Fruit fly (Drosophila melanogaster) whole organism, pupa: ENCODE results near the gene hydra.

Source experiments
- CG10348 ChIP-seq: fragments of 200-800 bp; sonication (Bioruptor generic); IDR thresholded peaks from 2 replicates; pipeline ENCODE4 v1.3.6; 2022; ENCODE audit warnings: missing biosample characterization, missing genetic modification characterization
- CG12605 ChIP-seq: fragments of 200-800 bp; sonication (Bioruptor generic); IDR thresholded peaks from 2 replicates; pipeline ENCODE4 v1.3.6; 2022; ENCODE audit warnings: missing biosample characterization, missing genetic modification characterization
- CG14655 ChIP-seq: fragments of 200-800 bp; sonication (Bioruptor generic); optimal IDR thresholded peaks from 3 replicates; lab custom pipeline; 2017; ENCODE audit warnings: mild to moderate bottlenecking, missing biosample characterization, missing genetic modification reagents, missing genetic modification characterization
- CG15710 ChIP-seq: fragments of 200-800 bp; sonication (Bioruptor generic); optimal IDR thresholded peaks from 2 replicates; lab custom pipeline; 2018; ENCODE audit warnings: missing biosample characterization, mild to moderate bottlenecking, missing genetic modification characterization, moderate library complexity
- CG17806 ChIP-seq: fragments of 200-800 bp; sonication (Bioruptor generic); optimal IDR thresholded peaks from 2 replicates; lab custom pipeline; 2018; ENCODE audit warnings: missing biosample characterization, mild to moderate bottlenecking, missing genetic modification characterization, moderate library complexity
- CG32121 ChIP-seq: fragments of 200-800 bp; sonication (Bioruptor generic); IDR thresholded peaks from 2 replicates; pipeline ENCODE4 v1.3.6; 2022; ENCODE audit warnings: missing biosample characterization, missing genetic modification characterization
- CG4496 ChIP-seq: fragments of 200-800 bp; sonication (Bioruptor generic); IDR thresholded peaks from 3 replicates; pipeline ENCODE4 v1.3.6; 2022; ENCODE audit warnings: missing biosample characterization, missing genetic modification characterization
- CG8159 ChIP-seq: fragments of 200-800 bp; sonication (Bioruptor generic); optimal IDR thresholded peaks from 3 replicates; lab custom pipeline; 2018; ENCODE audit warnings: missing biosample characterization, mild to moderate bottlenecking, missing genetic modification characterization, moderate library complexity
- CG8301 ChIP-seq: fragments of 200-800 bp; sonication (Bioruptor generic); optimal IDR thresholded peaks from 2 replicates; lab custom pipeline; 2018; ENCODE audit warnings: missing biosample characterization, mild to moderate bottlenecking, missing genetic modification characterization
- CG9948 ChIP-seq: fragments of 200-800 bp; sonication (Bioruptor generic); optimal IDR thresholded peaks from 2 replicates; lab custom pipeline; 2018; ENCODE audit warnings: missing biosample characterization, mild to moderate bottlenecking, missing genetic modification characterization, moderate library complexity
- Pif1A ChIP-seq: fragments of 200-800 bp; sonication (Bioruptor generic); optimal IDR thresholded peaks from 3 replicates; lab custom pipeline; 2016; ENCODE audit warnings: missing biosample characterization, missing genetic modification characterization
- gl ChIP-seq: fragments of 200-800 bp; sonication (Bioruptor generic); optimal IDR thresholded peaks from 2 replicates; lab custom pipeline; 2018; ENCODE audit warnings: missing biosample characterization, mild to moderate bottlenecking, missing genetic modification characterization

- TF ChIP-seq Pif1A (GFP tag; lab: Kevin White, UChicago), result no peak
- no peak for TF ChIP-seq CG4496 (GFP tag; lab: Robert Waterston, UW)
- no peak for TF ChIP-seq CG9948
- TF ChIP-seq CG12605 (GFP tag; lab: Robert Waterston, UW), result no peak
- no peak for TF ChIP-seq CG17806
- TF ChIP-seq CG14655 (GFP tag; lab: Kevin White, UChicago), result no peak
- TF ChIP-seq CG32121 (GFP tag; lab: Robert Waterston, UW), result no peak
- TF ChIP-seq CG10348, result no peak
- no peak for TF ChIP-seq gl
- TF ChIP-seq CG8159 (tag; lab: Kevin White, UChicago), result no peak
- no peak for TF ChIP-seq CG15710
- no peak for TF ChIP-seq CG8301 (tag; lab: Kevin White, UChicago)
Measured at dm6 chrX:20724475-20724874, 47.6 kb upstream of the hydra start.
